Fruit fly (Drosophila melanogaster) S2 (cell line): ENCODE data around the gene CG42674.

Source experiments
- CG8478 ChIP-seq: fragments of >200 bp; optimal IDR thresholded peaks from 2 replicates; lab custom pipeline; 2018
- CTCF ChIP-seq, 2 experiments: fragments of >200 bp; optimal IDR thresholded peaks; 2 replicates each; lab custom pipeline; 2018

CG42674 gene

dm6 chr3L:20192872-20193747 is 5.0 kb downstream of the CG42674 start:
- no peak for TF ChIP-seq CG8478 (lab: Kevin White, UChicago)
- no peak for TF ChIP-seq CTCF (optimal IDR thresholded peaks at IDR 0.05; lab: Kevin White, UChicago)

- TF ChIP-seq CTCF (optimal IDR thresholded peaks at IDR 0.05; lab: Kevin White, UChicago) (no peak), CG8478 (lab: Kevin White, UChicago) (no peak)
Observed at dm6 chr3L:20191848-20192247, 6.3 kb downstream of the CG42674 start.

DNA sequence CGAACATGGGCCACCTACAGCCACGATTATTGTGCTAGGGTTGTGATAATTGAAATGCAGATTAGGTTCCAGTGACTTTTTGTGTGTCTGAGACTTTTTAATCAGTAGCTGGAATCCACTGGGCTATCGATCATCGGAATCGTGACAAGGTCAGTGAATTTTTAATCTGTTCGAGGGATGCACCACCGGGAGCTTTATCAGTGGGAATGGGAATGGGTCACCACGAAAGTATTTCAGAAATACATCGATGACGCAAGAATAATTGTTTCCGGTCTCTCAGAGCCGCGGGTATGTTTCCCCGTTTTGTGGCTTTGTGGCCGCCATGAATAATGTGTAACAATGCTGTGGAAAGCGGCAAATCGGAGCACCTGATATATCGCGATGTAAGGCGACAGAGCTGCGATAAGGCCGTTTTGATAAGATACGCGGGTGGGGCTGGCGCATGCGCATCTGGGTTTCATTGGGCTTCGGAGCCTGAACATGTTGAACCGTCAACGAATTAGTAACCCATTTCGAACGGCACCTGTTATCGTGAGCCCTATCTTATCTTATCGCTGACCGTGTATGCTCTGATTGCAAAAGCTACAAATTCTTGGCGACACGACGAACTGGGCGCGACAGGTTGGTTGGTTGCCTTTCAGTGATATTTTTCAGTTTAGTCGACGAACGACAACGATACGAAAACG is 10.1 kb downstream of the CG42674 start, which contains the start of gene Ssk:
TSS of gene Ssk (plus strand) at position 638 of the 686 bp plus-strand sequence.
- TF ChIP-seq CTCF (optimal IDR thresholded peaks at IDR 0.05; lab: Kevin White, UChicago) = no peak
- no peak for TF ChIP-seq CG8478 (lab: Kevin White, UChicago)

dm6 chr3L:20186294-20187020 is 11.7 kb downstream of the CG42674 start:
- TF ChIP-seq CTCF (optimal IDR thresholded peaks at IDR 0.05; lab: Kevin White, UChicago) (no peak), CG8478 (lab: Kevin White, UChicago) (no peak)

DNA sequence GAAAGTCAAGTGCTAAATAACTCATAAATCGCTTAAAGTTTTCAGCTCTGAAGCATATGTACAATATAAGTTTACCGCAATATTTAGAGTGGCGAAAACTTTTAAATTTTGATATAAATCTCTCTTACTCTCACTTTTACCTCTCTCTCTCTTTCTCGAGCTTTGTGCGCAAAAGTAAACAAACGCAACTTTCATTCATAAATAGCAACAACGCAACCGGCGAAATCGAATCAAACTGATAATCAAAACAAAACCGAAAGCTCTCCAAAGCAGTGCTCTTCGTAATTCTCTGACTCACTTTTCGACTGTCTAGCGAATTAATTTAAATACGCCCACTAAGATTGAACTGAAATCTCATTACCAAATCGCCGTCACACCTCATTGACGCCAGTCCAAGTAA is 12.2 kb downstream of the CG42674 start:
- TF ChIP-seq CTCF (optimal IDR thresholded peaks at IDR 0.05; lab: Kevin White, UChicago) = no peak
- no peak for TF ChIP-seq CG8478 (lab: Kevin White, UChicago)

- TF ChIP-seq CG8478 (lab: Kevin White, UChicago) (no peak), CTCF (optimal IDR thresholded peaks at IDR 0.05; lab: Kevin White, UChicago) (no peak)
Observed at dm6 chr3L:20185206-20185868, 12.8 kb downstream of the CG42674 start.

dm6 chr3L:20183345-20184088 is 14.6 kb downstream of the CG42674 start:
- TF ChIP-seq CTCF (optimal IDR thresholded peaks at IDR 0.05; lab: Kevin White, UChicago) = no peak
- TF ChIP-seq CG8478 (lab: Kevin White, UChicago) = no peak

DNA sequence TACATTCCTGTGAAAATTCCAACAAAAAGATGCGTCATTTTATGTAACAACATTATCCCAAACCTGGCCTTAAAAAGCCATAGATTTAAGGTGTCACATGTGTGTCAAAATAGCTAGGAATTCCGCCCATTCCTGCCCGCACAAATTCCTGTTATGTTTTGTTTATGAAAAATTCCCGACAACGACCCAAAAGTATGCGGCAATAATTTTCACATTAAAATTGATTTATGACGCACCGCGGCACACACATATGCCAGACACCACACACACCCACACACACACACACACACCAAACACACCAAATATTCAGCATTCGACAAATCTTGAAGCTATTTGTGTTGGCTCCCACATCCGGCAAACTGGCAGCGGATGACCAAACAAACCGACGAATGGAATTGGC is 15.3 kb downstream of the CG42674 start:
- TF ChIP-seq CTCF (optimal IDR thresholded peaks at IDR 0.05; lab: Kevin White, UChicago) (no peak), CG8478 (lab: Kevin White, UChicago) (no peak)

DNA sequence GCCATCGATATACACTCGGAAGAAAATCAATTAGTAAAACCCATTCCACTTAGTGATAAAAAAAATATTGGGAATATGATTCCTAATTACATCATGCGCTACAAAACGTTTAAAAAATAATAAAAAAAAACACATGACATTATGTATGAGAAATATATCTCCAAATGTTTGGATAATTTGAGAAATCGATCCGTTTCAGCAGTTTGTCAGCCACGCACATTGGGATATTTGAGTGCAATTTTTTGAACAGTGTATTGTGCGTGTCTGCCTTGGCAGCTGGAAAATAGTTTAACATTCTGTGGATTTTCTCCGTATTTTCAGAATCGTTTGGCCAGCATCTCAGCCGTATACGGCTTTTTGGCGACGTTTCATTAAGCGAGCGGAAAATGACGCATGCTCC is 20.0 kb downstream of the CG42674 start:
- TF ChIP-seq CG8478 (lab: Kevin White, UChicago) (no peak), CTCF (optimal IDR thresholded peaks at IDR 0.05; lab: Kevin White, UChicago) (no peak)

dm6 chr3L:20177697-20178096 is 20.4 kb downstream of the CG42674 start:
- TF ChIP-seq CTCF (optimal IDR thresholded peaks at IDR 0.05; lab: Kevin White, UChicago) = no peak
- no peak for TF ChIP-seq CG8478 (lab: Kevin White, UChicago)

DNA sequence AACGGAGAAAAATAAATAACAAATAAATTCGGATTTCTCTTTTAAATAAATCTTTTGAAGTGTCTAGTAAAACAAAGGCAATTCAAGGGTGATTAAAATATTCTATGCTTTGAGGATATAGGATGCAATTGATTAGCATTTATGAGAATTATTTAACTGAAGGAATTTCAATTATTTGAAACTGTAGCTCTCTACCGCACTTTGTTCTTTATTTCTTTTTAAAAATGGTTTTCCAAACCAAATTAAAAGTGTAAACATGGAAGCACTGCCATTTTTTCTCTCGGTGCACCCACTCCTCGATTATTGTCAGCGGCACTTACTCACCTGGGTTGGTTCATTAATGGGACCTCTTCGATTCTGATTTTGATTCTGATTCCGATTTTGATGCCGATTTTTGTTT is 30.0 kb downstream of the CG42674 start:
- TF ChIP-seq CTCF (optimal IDR thresholded peaks at IDR 0.05; lab: Kevin White, UChicago) (no peak), CG8478 (lab: Kevin White, UChicago) (no peak)

dm6 chr3L:20140589-20141207 is 57.4 kb downstream of the CG42674 start, which contains the start of gene CG7328:
CG7328 (minus strand) TSS chr3L:20140607.
- TF ChIP-seq CTCF (optimal IDR thresholded peaks at IDR 0.05; lab: Kevin White, UChicago) (no peak), CG8478 (lab: Kevin White, UChicago) (no peak)

DNA sequence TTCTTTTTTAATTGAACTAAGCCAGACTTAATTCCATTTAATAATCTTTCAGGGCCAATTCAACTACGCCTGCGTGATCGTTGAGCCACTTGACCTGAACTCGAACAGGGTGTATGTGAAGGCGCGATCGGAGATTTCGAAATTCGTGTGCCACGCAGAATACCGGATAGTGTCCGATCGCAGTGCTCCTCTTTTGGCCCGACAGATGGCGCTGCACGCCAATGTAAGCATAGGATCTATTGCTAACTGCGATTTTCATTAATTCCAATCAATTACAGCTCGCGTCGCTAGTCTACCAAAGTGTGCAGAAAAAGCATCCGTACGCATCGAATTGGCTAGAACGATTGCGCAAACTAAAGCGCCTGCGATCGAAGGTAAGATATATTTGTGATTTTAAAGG is 59.8 kb downstream of the CG42674 start:
- TF ChIP-seq CTCF (optimal IDR thresholded peaks at IDR 0.05; lab: Kevin White, UChicago) = peak; percentile 78 to 79
- TF ChIP-seq CG8478 (lab: Kevin White, UChicago) = no peak
